Worm (Caenorhabditis elegans) whole organism, late embryonic: ENCODE measurements around the gene F07H5.13.

ENCODE experiments used
- K09A11.1 ChIP-seq: sonication (generic microtip); optimal IDR thresholded peaks from 2 replicates; lab custom pipeline; 2017; ENCODE audit warnings: antibody characterized with exemption, mild to moderate bottlenecking, missing genetic modification characterization, missing compliant biosample characterization; ENCODE audit not compliant: insufficient read depth
- ceh-2 ChIP-seq: sonication (generic microtip); optimal IDR thresholded peaks from 2 replicates; lab custom pipeline; 2016; ENCODE audit warnings: missing genotype, missing genetic modification characterization, missing compliant biosample characterization
- elt-2 ChIP-seq: sonication (generic microtip); optimal IDR thresholded peaks from 2 replicates; lab custom pipeline; 2016; ENCODE audit warnings: missing genetic modification reagents, missing genetic modification characterization, missing compliant biosample characterization
- hlh-30 ChIP-seq: sonication (generic microtip); optimal IDR thresholded peaks from 2 replicates; lab custom pipeline; 2017; ENCODE audit warnings: antibody characterized with exemption, missing genetic modification characterization, missing compliant biosample characterization; ENCODE audit not compliant: insufficient read depth
- nhr-11 ChIP-seq: fragments of 150-350 bp; optimal IDR thresholded peaks from 2 replicates; lab custom pipeline; 2014; ENCODE audit warnings: missing biosample characterization, missing genetic modification characterization
- nhr-232 ChIP-seq: sonication (generic microtip); optimal IDR thresholded peaks from 2 replicates; lab custom pipeline; 2016; ENCODE audit warnings: missing genetic modification characterization, missing compliant biosample characterization
- pha-2 ChIP-seq: sonication (generic microtip); optimal IDR thresholded peaks from 2 replicates; lab custom pipeline; 2017; ENCODE audit warnings: mild to moderate bottlenecking, missing genetic modification characterization, missing compliant biosample characterization
- sox-2 ChIP-seq: fragments of 200-800 bp; sonication (Bioruptor generic); IDR thresholded peaks from 2 replicates; pipeline ENCODE4 v1.3.6; 2022; ENCODE audit warnings: missing genetic modification reagents, missing genetic modification characterization, missing compliant biosample characterization
- tbx-2 ChIP-seq: sonication (generic microtip); optimal IDR thresholded peaks from 2 replicates; lab custom pipeline; 2016; ENCODE audit warnings: missing genetic modification characterization, missing compliant biosample characterization

DNA sequence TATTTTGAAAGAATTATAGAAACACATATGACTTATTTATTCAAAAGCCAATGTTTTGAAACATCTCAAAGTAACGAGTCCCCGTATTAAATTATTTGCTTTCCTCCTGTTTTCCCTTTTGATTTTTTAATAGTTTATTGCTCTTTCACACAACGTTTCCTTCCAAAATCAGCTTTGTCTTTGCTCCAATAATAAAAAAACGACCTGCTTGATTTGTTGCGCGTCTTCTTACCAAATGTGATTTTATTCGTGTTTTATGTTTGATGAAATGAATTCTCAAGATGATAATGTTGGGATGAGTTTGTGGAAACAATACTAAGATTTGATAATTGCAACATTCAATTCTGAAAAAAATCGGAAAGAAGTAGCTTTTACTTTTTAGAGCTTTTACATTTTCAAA lies 22.0 kb downstream of the F07H5.13 start:
- TF ChIP-seq nhr-11 (tag; lab: Kevin White, UChicago) (no peak), tbx-2 (tag; lab: Kevin White, UChicago) (no peak), pha-2 (no peak), hlh-30 (tag; lab: Kevin White, UChicago) (no peak), sox-2 (GFP tag; lab: Robert Waterston, UW) (no peak), nhr-232 (tag; lab: Kevin White, UChicago) (no peak), elt-2 (no peak), K09A11.1 (no peak), ceh-2 (no peak)
